Worm (Caenorhabditis elegans) whole organism, L3 larva: ENCODE results near the gene skp-1.

Source experiments
- ZK546.5 ChIP-seq: sonication (generic microtip); optimal IDR thresholded peaks from 2 replicates; lab custom pipeline; 2017; ENCODE audit warnings: missing biosample characterization, missing genetic modification characterization
- egl-27 ChIP-seq: sonication (generic microtip); optimal IDR thresholded peaks from 4 replicates; lab custom pipeline; 2017; ENCODE audit warnings: missing biosample characterization, missing genetic modification reagents, missing genetic modification characterization
- nhr-25 ChIP-seq: sonication (generic microtip); optimal IDR thresholded peaks from 2 replicates; lab custom pipeline; 2017; ENCODE audit warnings: missing biosample characterization, missing genetic modification characterization
- nhr-28 ChIP-seq: fragments of 150-350 bp; optimal IDR thresholded peaks from 2 replicates; lab custom pipeline; 2014; ENCODE audit warnings: missing biosample characterization, missing genetic modification characterization

ce11 chrV:11677030-11677429 lies 31.7 kb downstream of the skp-1 start:
- TF ChIP-seq nhr-25 (tag; lab: Kevin White, UChicago) (no peak), ZK546.5 (tag; lab: Kevin White, UChicago) (no peak), nhr-28 (tag; lab: Kevin White, UChicago) (no peak), egl-27 (tag; lab: Kevin White, UChicago) (no peak)
